Fruit fly (Drosophila melanogaster) whole organism, embryonic: Measurements from ENCODE around the gene ksr.

ENCODE experiments used
- Aef1 ChIP-seq: fragments of 200-800 bp; sonication (Bioruptor generic); IDR thresholded peaks from 3 replicates; pipeline ENCODE4 v1.3.6; 2022; ENCODE audit warnings: missing biosample characterization, missing genetic modification characterization
- Asciz ChIP-seq: fragments of 200-800 bp; sonication (Bioruptor generic); optimal IDR thresholded peaks from 2 replicates; lab custom pipeline; 2017; ENCODE audit warnings: missing biosample characterization, mild to moderate bottlenecking, missing genetic modification characterization, missing genetic modification reagents
- Bdp1 ChIP-seq: fragments of 200-800 bp; sonication (Bioruptor generic); optimal IDR thresholded peaks from 3 replicates; lab custom pipeline; 2016; ENCODE audit warnings: missing biosample characterization, missing genetic modification characterization
- Bgb ChIP-seq: fragments of 200-800 bp; sonication (Bioruptor generic); IDR thresholded peaks from 2 replicates; pipeline ENCODE4 v1.3.6; 2022; ENCODE audit warnings: missing biosample characterization, missing genetic modification characterization; ENCODE audit not compliant: partially characterized antibody
- CG10147 ChIP-seq: fragments of 200-800 bp; sonication (Bioruptor generic); optimal IDR thresholded peaks from 2 replicates; lab custom pipeline; 2019; ENCODE audit warnings: missing biosample characterization, mild to moderate bottlenecking, missing genetic modification characterization, moderate library complexity
- CG11085 ChIP-seq: fragments of 200-800 bp; sonication (Bioruptor generic); IDR thresholded peaks from 2 replicates; pipeline ENCODE4 v1.3.6; 2022; ENCODE audit warnings: missing biosample characterization, missing genetic modification characterization
- CG11560 ChIP-seq: fragments of 200-800 bp; sonication (Bioruptor generic); IDR thresholded peaks from 3 replicates; pipeline ENCODE4 v1.3.6; 2022; ENCODE audit warnings: missing biosample characterization, missing genetic modification characterization
- CG12236 ChIP-seq: fragments of 200-800 bp; sonication (Bioruptor generic); optimal IDR thresholded peaks from 2 replicates; lab custom pipeline; 2016; ENCODE audit warnings: missing biosample characterization, missing genetic modification characterization
- CG15073 ChIP-seq: fragments of 200-800 bp; sonication (Bioruptor generic); optimal IDR thresholded peaks from 2 replicates; lab custom pipeline; 2016; ENCODE audit warnings: missing biosample characterization, missing genetic modification characterization
- CG16813 ChIP-seq: fragments of 200-800 bp; sonication (Bioruptor generic); IDR thresholded peaks from 3 replicates; pipeline ENCODE4 v1.3.6; 2022; ENCODE audit warnings: missing biosample characterization, missing genetic modification characterization; ENCODE audit not compliant: partially characterized antibody
- CG17361 ChIP-seq: fragments of 200-800 bp; sonication (Bioruptor generic); IDR thresholded peaks from 3 replicates; pipeline ENCODE4 v1.3.6; 2022; ENCODE audit warnings: missing biosample characterization, missing genetic modification characterization
- CG17912 ChIP-seq: fragments of 200-800 bp; sonication (Bioruptor generic); optimal IDR thresholded peaks from 2 replicates; lab custom pipeline; 2018; ENCODE audit warnings: missing biosample characterization, mild to moderate bottlenecking, missing genetic modification characterization
- CG2116 ChIP-seq: fragments of 200-800 bp; sonication (Bioruptor generic); optimal IDR thresholded peaks from 3 replicates; lab custom pipeline; 2018; ENCODE audit warnings: missing biosample characterization, mild to moderate bottlenecking, missing genetic modification characterization
- CG30431 ChIP-seq: fragments of 200-800 bp; sonication (Bioruptor generic); optimal IDR thresholded peaks from 2 replicates; lab custom pipeline; 2017; ENCODE audit warnings: missing biosample characterization, missing genetic modification characterization
- CG3065 ChIP-seq: fragments of 200-800 bp; sonication (Bioruptor generic); optimal IDR thresholded peaks from 2 replicates; lab custom pipeline; 2016; ENCODE audit warnings: missing biosample characterization, missing genetic modification characterization
- CG7556 ChIP-seq: fragments of 200-800 bp; sonication (Bioruptor generic); optimal IDR thresholded peaks from 2 replicates; lab custom pipeline; 2017; ENCODE audit warnings: missing biosample characterization, mild to moderate bottlenecking, missing genetic modification characterization
- CG8478 ChIP-seq: fragments of >200 bp; optimal IDR thresholded peaks from 2 replicates; lab custom pipeline; 2018
- Dip3 ChIP-seq: fragments of 200-800 bp; sonication (Bioruptor generic); optimal IDR thresholded peaks from 3 replicates; lab custom pipeline; 2016; ENCODE audit warnings: missing biosample characterization, missing genetic modification characterization
- Fer1 ChIP-seq: fragments of 200-800 bp; sonication (Bioruptor generic); optimal IDR thresholded peaks from 2 replicates; lab custom pipeline; 2017; ENCODE audit warnings: missing biosample characterization, mild to moderate bottlenecking, missing genetic modification characterization
- HLH4C ChIP-seq: fragments of 200-800 bp; sonication (Bioruptor generic); IDR thresholded peaks from 3 replicates; pipeline ENCODE4 v1.3.6; 2022; ENCODE audit warnings: missing biosample characterization, missing genetic modification characterization; ENCODE audit not compliant: partially characterized antibody
- HmgD ChIP-seq: fragments of 200-800 bp; sonication (Bioruptor generic); optimal IDR thresholded peaks from 3 replicates; lab custom pipeline; 2016; ENCODE audit warnings: missing biosample characterization, missing genetic modification characterization
- Hmr ChIP-seq: fragments of 200-800 bp; sonication (Bioruptor generic); optimal IDR thresholded peaks from 3 replicates; lab custom pipeline; 2017; ENCODE audit warnings: mild to moderate bottlenecking, missing biosample characterization, missing genetic modification reagents, missing genetic modification characterization
- Jarid2 ChIP-seq: fragments of 200-800 bp; sonication (Bioruptor generic); optimal IDR thresholded peaks from 3 replicates; lab custom pipeline; 2017; ENCODE audit warnings: mild to moderate bottlenecking, missing biosample characterization, missing genetic modification reagents, missing genetic modification characterization
- Mad ChIP-seq: fragments of 200-800 bp; sonication (Bioruptor generic); optimal IDR thresholded peaks from 2 replicates; lab custom pipeline; 2016; ENCODE audit warnings: missing biosample characterization, missing genetic modification characterization
- Max ChIP-seq: fragments of 200-800 bp; sonication (Bioruptor generic); optimal IDR thresholded peaks from 2 replicates; lab custom pipeline; 2016; ENCODE audit warnings: missing biosample characterization, mild to moderate bottlenecking, missing genetic modification characterization
- NK7.1 ChIP-seq: fragments of 200-800 bp; sonication (Bioruptor generic); optimal IDR thresholded peaks from 3 replicates; lab custom pipeline; 2016; ENCODE audit warnings: missing biosample characterization, missing genetic modification characterization
- Sin3A ChIP-seq: fragments of >200 bp; optimal IDR thresholded peaks from 2 replicates; lab custom pipeline; 2018
- Tbp ChIP-seq: fragments of >200 bp; optimal IDR thresholded peaks from 2 replicates; lab custom pipeline; 2018; ENCODE audit warnings: missing biosample characterization, missing genetic modification characterization
- Usf ChIP-seq: fragments of 200-800 bp; sonication (Bioruptor generic); optimal IDR thresholded peaks from 2 replicates; lab custom pipeline; 2017; ENCODE audit warnings: missing genotype, missing biosample characterization, missing genetic modification characterization
- Vsx1 ChIP-seq: fragments of 200-800 bp; sonication (Bioruptor generic); optimal IDR thresholded peaks from 2 replicates; lab custom pipeline; 2017; ENCODE audit warnings: missing biosample characterization, mild to moderate bottlenecking, missing genetic modification characterization, missing genetic modification reagents
- Xbp1 ChIP-seq: fragments of 200-800 bp; sonication (Bioruptor generic); optimal IDR thresholded peaks from 3 replicates; lab custom pipeline; 2016; ENCODE audit warnings: missing biosample characterization, mild to moderate bottlenecking, missing genetic modification characterization
- ara ChIP-seq: fragments of 200-800 bp; sonication (Bioruptor generic); IDR thresholded peaks from 2 replicates; pipeline ENCODE4 v1.3.6; 2022; ENCODE audit warnings: missing biosample characterization, missing genetic modification characterization
- bbx ChIP-seq: fragments of 200-800 bp; sonication (Bioruptor generic); IDR thresholded peaks from 2 replicates; pipeline ENCODE4 v1.3.6; 2022; ENCODE audit warnings: missing biosample characterization, missing genetic modification characterization; ENCODE audit not compliant: partially characterized antibody
- chif ChIP-seq, 2 experiments: fragments of 200-800 bp; sonication (Bioruptor generic); optimal IDR thresholded peaks; 3 replicates each; lab custom pipeline; 2016; ENCODE audit warnings: missing biosample characterization in 2 of 2, missing genetic modification characterization in 2 of 2
- dysf ChIP-seq: fragments of 200-800 bp; sonication (Bioruptor generic); IDR thresholded peaks from 3 replicates; pipeline ENCODE4 v1.3.6; 2022; ENCODE audit warnings: missing biosample characterization, missing genetic modification characterization
- eyg ChIP-seq: fragments of 200-800 bp; sonication (Bioruptor generic); optimal IDR thresholded peaks from 3 replicates; lab custom pipeline; 2016; ENCODE audit warnings: missing biosample characterization, missing genetic modification characterization
- gce ChIP-seq: fragments of 200-800 bp; sonication (Bioruptor generic); IDR thresholded peaks from 3 replicates; pipeline ENCODE4 v1.3.6; 2022; ENCODE audit warnings: missing biosample characterization, missing genetic modification characterization
- gem ChIP-seq: fragments of 200-800 bp; sonication (Bioruptor generic); optimal IDR thresholded peaks from 2 replicates; lab custom pipeline; 2019; ENCODE audit warnings: missing biosample characterization, mild to moderate bottlenecking, missing genetic modification characterization, moderate library complexity
- h ChIP-seq: fragments of >200 bp; optimal IDR thresholded peaks from 2 replicates; lab custom pipeline; 2017
- jumu ChIP-seq: fragments of 200-800 bp; sonication (Bioruptor generic); optimal IDR thresholded peaks from 3 replicates; lab custom pipeline; 2016; ENCODE audit warnings: missing biosample characterization, missing genetic modification characterization
- kah ChIP-seq: fragments of 200-800 bp; sonication (Bioruptor generic); optimal IDR thresholded peaks from 2 replicates; lab custom pipeline; 2018; ENCODE audit warnings: missing biosample characterization, mild to moderate bottlenecking, missing genetic modification characterization
- lbe ChIP-seq: fragments of 200-800 bp; sonication (Bioruptor generic); optimal IDR thresholded peaks from 2 replicates; lab custom pipeline; 2016; ENCODE audit warnings: missing biosample characterization, mild to moderate bottlenecking, missing genetic modification characterization
- ro ChIP-seq: fragments of 200-800 bp; sonication (Bioruptor generic); IDR thresholded peaks from 2 replicates; pipeline ENCODE4 v1.3.6; 2022; ENCODE audit warnings: missing biosample characterization, missing genetic modification characterization
- sna ChIP-seq: fragments of 200-800 bp; sonication (Bioruptor generic); IDR thresholded peaks from 2 replicates; pipeline ENCODE4 v1.3.6; 2022; ENCODE audit warnings: missing biosample characterization, missing genetic modification characterization; ENCODE audit not compliant: partially characterized antibody
- sr ChIP-seq: fragments of 200-800 bp; sonication (Bioruptor generic); IDR thresholded peaks from 3 replicates; pipeline ENCODE4 v1.3.6; 2022; ENCODE audit warnings: missing biosample characterization, missing genetic modification characterization
- stwl ChIP-seq: fragments of 200-800 bp; sonication (Bioruptor generic); optimal IDR thresholded peaks from 3 replicates; lab custom pipeline; 2018; ENCODE audit warnings: missing biosample characterization, mild to moderate bottlenecking, missing genetic modification characterization, moderate library complexity
- sug ChIP-seq: fragments of 200-800 bp; optimal IDR thresholded peaks from 2 replicates; lab custom pipeline; 2019; ENCODE audit warnings: missing biosample characterization, mild to moderate bottlenecking, missing genetic modification characterization, moderate library complexity
- tgo ChIP-seq: fragments of 200-800 bp; sonication (Bioruptor generic); IDR thresholded peaks from 3 replicates; pipeline ENCODE4 v1.3.6; 2022; ENCODE audit warnings: missing biosample characterization, missing genetic modification characterization
- tna ChIP-seq: fragments of 200-800 bp; sonication (Bioruptor generic); IDR thresholded peaks from 2 replicates; pipeline ENCODE4 v1.3.6; 2022; ENCODE audit warnings: missing biosample characterization, missing genetic modification characterization; ENCODE audit not compliant: partially characterized antibody
- ttk ChIP-seq: fragments of 200-800 bp; sonication (Bioruptor generic); IDR thresholded peaks from 2 replicates; pipeline ENCODE4 v2.1.2; 2022; ENCODE audit warnings: missing biosample characterization, missing genetic modification characterization
- vfl ChIP-seq: fragments of 200-800 bp; sonication (Bioruptor generic); optimal IDR thresholded peaks from 2 replicates; lab custom pipeline; 2016; ENCODE audit warnings: missing biosample characterization, missing genetic modification characterization
- zf30C ChIP-seq: fragments of 200-800 bp; sonication (Bioruptor generic); optimal IDR thresholded peaks from 3 replicates; lab custom pipeline; 2018; ENCODE audit warnings: missing biosample characterization, mild to moderate bottlenecking, missing genetic modification characterization

ksr gene

DNA sequence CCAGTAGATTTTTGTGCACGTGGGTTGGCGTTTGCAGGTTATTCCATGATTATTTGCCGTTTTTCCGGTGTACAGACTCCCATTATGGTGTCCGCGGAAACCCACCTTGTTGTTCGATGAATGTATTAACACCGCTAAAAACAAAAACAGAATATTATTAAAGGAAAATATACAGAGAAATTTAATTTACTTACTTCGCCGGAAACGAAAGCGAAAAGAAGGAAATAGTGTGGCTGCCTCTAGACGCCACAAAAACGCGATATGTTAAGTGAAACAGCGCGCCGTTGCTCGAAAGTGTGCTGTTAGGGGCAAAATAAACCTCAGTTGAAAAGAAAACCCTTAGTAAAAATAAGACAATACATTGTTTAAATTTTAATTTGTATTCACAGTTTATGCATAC lies 16.8 kb downstream of the ksr start, which contains the start of gene RpL35A (continued):
- TF ChIP-seq ro (GFP tag; lab: Robert Waterston, UW) = no peak
- TF ChIP-seq CG3065 (GFP tag; lab: Kevin White, UChicago) = peak; percentile 25
- TF ChIP-seq Jarid2 (GFP tag; lab: Kevin White, UChicago) = no peak
- TF ChIP-seq dysf (GFP tag; lab: Robert Waterston, UW) = no peak; the same call in 2 of the 3 replicates
- TF ChIP-seq sna (GFP tag; lab: Robert Waterston, UW) = no peak
- peak; percentile 56 for TF ChIP-seq CG10147 (GFP tag; lab: Kevin White, UChicago)
- TF ChIP-seq CG11560 (tag; lab: Robert Waterston, UW) = no peak
- no peak for TF ChIP-seq CG8478
- no peak for TF ChIP-seq h
- peak; percentile 58 for TF ChIP-seq zf30C (GFP tag; lab: Kevin White, UChicago)
- TF ChIP-seq HLH4C (GFP tag; lab: Robert Waterston, UW) = no peak
- TF ChIP-seq CG30431 (GFP tag; lab: Kevin White, UChicago) = peak; percentile 21
- peak; percentile 82 for TF ChIP-seq kah
- peak; percentile 37 for TF ChIP-seq CG12236 (GFP tag; lab: Kevin White, UChicago)
- peak; percentile 66; the same call in 2 of the 3 replicates for TF ChIP-seq CG17361 (GFP tag; lab: Robert Waterston, UW)
- peak; percentile 74 for TF ChIP-seq lbe
- TF ChIP-seq ttk (GFP tag; lab: Robert Waterston, UW) = peak; percentile 40; the same call in 1 of the 2 replicates
- TF ChIP-seq NK7.1 (GFP tag; lab: Kevin White, UChicago) = peak; percentile 50
- peak; percentile 60 for TF ChIP-seq eyg (GFP tag; lab: Kevin White, UChicago)
- peak; percentile 80; the same call in 2 of the 3 replicates for TF ChIP-seq gce (GFP tag; lab: Robert Waterston, UW)
- TF ChIP-seq sug (tag; lab: Kevin White, UChicago) = peak; percentile 60
- no peak for TF ChIP-seq Asciz
- no peak for TF ChIP-seq bbx (GFP tag; lab: Robert Waterston, UW)
- TF ChIP-seq CG7556 (GFP tag; lab: Kevin White, UChicago) = no peak
- TF ChIP-seq CG11085 (GFP tag; lab: Robert Waterston, UW) = peak; percentile 21; the same call in 1 of the 2 replicates
- TF ChIP-seq Bgb (GFP tag; lab: Robert Waterston, UW) = no peak
- TF ChIP-seq CG15073 = no peak
- TF ChIP-seq Bdp1 = peak; percentile 55
- TF ChIP-seq CG16813 = no peak
- no peak for TF ChIP-seq gem (tag; lab: Kevin White, UChicago)
- TF ChIP-seq Mad (GFP tag; lab: Kevin White, UChicago) = peak; percentile 53
- no peak for TF ChIP-seq HmgD
- TF ChIP-seq Max (GFP tag; lab: Kevin White, UChicago) = peak; percentile 70
- TF ChIP-seq Xbp1 (GFP tag; lab: Kevin White, UChicago) = peak; percentile 51
- no peak for TF ChIP-seq CG2116 (GFP tag; lab: Kevin White, UChicago)
- TF ChIP-seq tgo (GFP tag; lab: Robert Waterston, UW) = no peak; the same call in 2 of the 3 replicates
- peak; percentile 56 for TF ChIP-seq vfl (GFP tag; lab: Kevin White, UChicago)
- TF ChIP-seq Sin3A = peak; percentile 5
- peak; percentile 90 for TF ChIP-seq CG17912
- TF ChIP-seq Dip3 (GFP tag; lab: Kevin White, UChicago) = peak; percentile 33
- peak; percentile 41 for TF ChIP-seq stwl (tag; lab: Kevin White, UChicago)
- TF ChIP-seq Vsx1 (GFP tag; lab: Kevin White, UChicago) = no peak
- no peak for TF ChIP-seq Tbp (GFP tag; lab: Kevin White, UChicago)
- peak; percentile 90 for TF ChIP-seq Fer1 (GFP tag; lab: Kevin White, UChicago)
- peak; percentile 90 for TF ChIP-seq Hmr (GFP tag; lab: Kevin White, UChicago)
- peak; percentile 37 to 65 for TF ChIP-seq chif (GFP tag; optimal IDR thresholded peaks at IDR 0.05; lab: Kevin White, UChicago)
- no peak for TF ChIP-seq ara (GFP tag; lab: Robert Waterston, UW)
- TF ChIP-seq Aef1 (GFP tag; lab: Robert Waterston, UW) = no peak
- TF ChIP-seq Usf (GFP tag; lab: Kevin White, UChicago) = no peak
- peak; percentile 74; the same call in 2 of the 3 replicates for TF ChIP-seq sr (GFP tag; lab: Robert Waterston, UW)
- no peak for TF ChIP-seq jumu
- TF ChIP-seq tna (GFP tag; lab: Robert Waterston, UW) = no peak
